Fruit fly (Drosophila melanogaster) whole organism, embryonic: ENCODE results near the gene CG33703.

Experiments
- Adf1 ChIP-seq: fragments of 200-800 bp; sonication (Bioruptor generic); IDR thresholded peaks from 2 replicates; pipeline ENCODE4 v1.3.6; 2022; ENCODE audit warnings: missing biosample characterization, missing genetic modification characterization
- Atf6 ChIP-seq: fragments of 200-800 bp; sonication (Bioruptor generic); IDR thresholded peaks from 2 replicates; pipeline ENCODE4 v1.3.6; 2022; ENCODE audit warnings: missing biosample characterization, missing genetic modification characterization
- CG10959 ChIP-seq: fragments of 200-800 bp; sonication (Bioruptor generic); IDR thresholded peaks from 2 replicates; pipeline ENCODE4 v1.3.6; 2022; ENCODE audit warnings: missing biosample characterization, missing genetic modification characterization
- CG12104 ChIP-seq: fragments of 200-800 bp; sonication (Bioruptor generic); optimal IDR thresholded peaks from 3 replicates; lab custom pipeline; 2016; ENCODE audit warnings: missing biosample characterization, missing genetic modification characterization
- CG12155 ChIP-seq: fragments of 200-800 bp; sonication (Bioruptor generic); optimal IDR thresholded peaks from 3 replicates; lab custom pipeline; 2016; ENCODE audit warnings: missing biosample characterization, missing genetic modification characterization
- CG12299 ChIP-seq: fragments of 200-800 bp; sonication (Bioruptor generic); optimal IDR thresholded peaks from 2 replicates; lab custom pipeline; 2018; ENCODE audit warnings: missing biosample characterization, mild to moderate bottlenecking, missing genetic modification characterization
- CG12942 ChIP-seq: fragments of 200-800 bp; sonication (Bioruptor generic); optimal IDR thresholded peaks from 3 replicates; lab custom pipeline; 2016; ENCODE audit warnings: missing biosample characterization, missing genetic modification characterization
- CG14860 ChIP-seq: fragments of 200-800 bp; sonication (Bioruptor generic); IDR thresholded peaks from 3 replicates; pipeline ENCODE4 v1.3.6; 2022; ENCODE audit warnings: missing biosample characterization, missing genetic modification characterization; ENCODE audit not compliant: partially characterized antibody
- CG1832 ChIP-seq: fragments of 200-800 bp; sonication (Bioruptor generic); optimal IDR thresholded peaks from 2 replicates; lab custom pipeline; 2017; ENCODE audit warnings: missing biosample characterization, mild to moderate bottlenecking, missing genetic modification characterization, inconsistent platforms
- CG18599 ChIP-seq: fragments of 200-800 bp; sonication (Bioruptor generic); optimal IDR thresholded peaks from 3 replicates; lab custom pipeline; 2017; ENCODE audit warnings: missing biosample characterization, missing genetic modification characterization, mild to moderate bottlenecking, moderate library complexity, missing genetic modification reagents
- CG3726 ChIP-seq: fragments of 200-800 bp; sonication (Bioruptor generic); IDR thresholded peaks from 3 replicates; pipeline ENCODE4, ENCODE4 v1.3.6; 2022; ENCODE audit warnings: missing biosample characterization, missing genetic modification characterization
- CG43689 ChIP-seq: fragments of 200-800 bp; sonication (Bioruptor generic); IDR thresholded peaks from 2 replicates; pipeline ENCODE4 v1.3.6; 2022; ENCODE audit warnings: missing biosample characterization, missing genetic modification characterization
- CG6254 ChIP-seq: fragments of 200-800 bp; sonication (Bioruptor generic); optimal IDR thresholded peaks from 3 replicates; lab custom pipeline; 2017; ENCODE audit warnings: mild to moderate bottlenecking, missing biosample characterization, missing genetic modification reagents, missing genetic modification characterization
- CG6765 ChIP-seq: fragments of 200-800 bp; sonication (Bioruptor generic); optimal IDR thresholded peaks from 3 replicates; lab custom pipeline; 2017; ENCODE audit warnings: missing biosample characterization, mild to moderate bottlenecking, missing genetic modification characterization
- CG7839 ChIP-seq: fragments of 200-800 bp; sonication (Bioruptor generic); optimal IDR thresholded peaks from 3 replicates; lab custom pipeline; 2018; ENCODE audit warnings: missing biosample characterization, mild to moderate bottlenecking, missing genetic modification characterization, moderate library complexity
- CG8924 ChIP-seq: fragments of 200-800 bp; optimal IDR thresholded peaks from 3 replicates; lab custom pipeline; 2019; ENCODE audit warnings: missing biosample characterization, mild to moderate bottlenecking, missing genetic modification characterization, moderate library complexity
- Fer1 ChIP-seq: fragments of 200-800 bp; sonication (Bioruptor generic); optimal IDR thresholded peaks from 2 replicates; lab custom pipeline; 2017; ENCODE audit warnings: missing biosample characterization, mild to moderate bottlenecking, missing genetic modification characterization
- GATAe ChIP-seq: fragments of 200-800 bp; sonication (Bioruptor generic); conservative IDR thresholded peaks from 2 replicates; pipeline ENCODE4 v1.3.6; 2022; ENCODE audit warnings: missing biosample characterization, missing genetic modification characterization
- HLH54F ChIP-seq: fragments of 200-800 bp; sonication (Bioruptor generic); optimal IDR thresholded peaks from 3 replicates; lab custom pipeline; 2016; ENCODE audit warnings: missing biosample characterization, missing genetic modification characterization
- Hmr ChIP-seq: fragments of 200-800 bp; sonication (Bioruptor generic); optimal IDR thresholded peaks from 3 replicates; lab custom pipeline; 2017; ENCODE audit warnings: mild to moderate bottlenecking, missing biosample characterization, missing genetic modification reagents, missing genetic modification characterization
- MTF-1 ChIP-seq: fragments of 200-800 bp; sonication (Bioruptor generic); optimal IDR thresholded peaks from 2 replicates; lab custom pipeline; 2018; ENCODE audit warnings: missing biosample characterization, mild to moderate bottlenecking, missing genetic modification characterization, borderline replicate concordance
- Max ChIP-seq: fragments of 200-800 bp; sonication (Bioruptor generic); optimal IDR thresholded peaks from 2 replicates; lab custom pipeline; 2016; ENCODE audit warnings: missing biosample characterization, mild to moderate bottlenecking, missing genetic modification characterization
- Meics ChIP-seq: fragments of 200-800 bp; sonication (Bioruptor generic); optimal IDR thresholded peaks from 2 replicates; lab custom pipeline; 2017; ENCODE audit warnings: missing biosample characterization, mild to moderate bottlenecking, missing genetic modification characterization
- Nf-YA ChIP-seq: fragments of 200-800 bp; sonication (Bioruptor generic); IDR thresholded peaks from 2 replicates; pipeline ENCODE4 v1.3.6; 2022; ENCODE audit warnings: missing biosample characterization, missing genetic modification characterization
- Opbp ChIP-seq: fragments of 200-800 bp; sonication (Bioruptor generic); IDR thresholded peaks from 3 replicates; pipeline ENCODE4 v1.3.6; 2022; ENCODE audit warnings: missing biosample characterization, missing genetic modification characterization; ENCODE audit not compliant: partially characterized antibody
- Optix ChIP-seq: fragments of 200-800 bp; sonication (Bioruptor generic); IDR thresholded peaks from 3 replicates; pipeline ENCODE4 v1.3.6; 2022; ENCODE audit warnings: missing biosample characterization, missing genetic modification characterization
- Poxn ChIP-seq: fragments of 200-800 bp; sonication (Bioruptor generic); IDR thresholded peaks from 2 replicates; pipeline ENCODE4 v1.3.6; 2022; ENCODE audit warnings: missing biosample characterization, missing genetic modification characterization
- Sry-δ ChIP-seq: fragments of 200-800 bp; sonication (Bioruptor generic); optimal IDR thresholded peaks from 2 replicates; lab custom pipeline; 2016; ENCODE audit warnings: missing biosample characterization, missing genetic modification characterization
- Vsx1 ChIP-seq: fragments of 200-800 bp; sonication (Bioruptor generic); optimal IDR thresholded peaks from 2 replicates; lab custom pipeline; 2017; ENCODE audit warnings: missing biosample characterization, mild to moderate bottlenecking, missing genetic modification characterization, missing genetic modification reagents
- YL-1 ChIP-seq: fragments of 200-800 bp; sonication (Bioruptor generic); optimal IDR thresholded peaks from 3 replicates; lab custom pipeline; 2017; ENCODE audit warnings: missing biosample characterization, mild to moderate bottlenecking, missing genetic modification characterization
- cg ChIP-seq: fragments of 200-800 bp; sonication (Bioruptor generic); optimal IDR thresholded peaks from 3 replicates; lab custom pipeline; 2019; ENCODE audit warnings: missing biosample characterization, mild to moderate bottlenecking, missing genetic modification characterization, moderate library complexity
- chinmo ChIP-seq: fragments of 200-800 bp; sonication (Bioruptor generic); IDR thresholded peaks from 4 replicates; pipeline ENCODE4 v1.3.6; 2022; ENCODE audit warnings: missing biosample characterization, missing genetic modification characterization; ENCODE audit not compliant: partially characterized antibody
- dan ChIP-seq: fragments of 200-800 bp; sonication (Bioruptor generic); IDR thresholded peaks from 2 replicates; pipeline ENCODE4 v1.3.6; 2022; ENCODE audit warnings: missing biosample characterization, missing genetic modification characterization
- fd102C ChIP-seq: fragments of 200-800 bp; sonication (Bioruptor generic); optimal IDR thresholded peaks from 2 replicates; lab custom pipeline; 2018; ENCODE audit warnings: missing biosample characterization, mild to moderate bottlenecking, missing genetic modification characterization, moderate library complexity
- fd3F ChIP-seq: fragments of 200-800 bp; sonication (Bioruptor generic); optimal IDR thresholded peaks from 2 replicates; lab custom pipeline; 2018; ENCODE audit warnings: missing biosample characterization, mild to moderate bottlenecking, missing genetic modification characterization, moderate library complexity
- ftz-f1 ChIP-seq: fragments of 200-800 bp; sonication (Bioruptor generic); optimal IDR thresholded peaks from 2 replicates; lab custom pipeline; 2016; ENCODE audit warnings: missing biosample characterization, missing genetic modification characterization
- grn ChIP-seq: fragments of 200-800 bp; sonication (Bioruptor generic); optimal IDR thresholded peaks from 3 replicates; lab custom pipeline; 2017; ENCODE audit warnings: missing biosample characterization, missing genetic modification characterization
- kah ChIP-seq: fragments of 200-800 bp; sonication (Bioruptor generic); optimal IDR thresholded peaks from 2 replicates; lab custom pipeline; 2018; ENCODE audit warnings: missing biosample characterization, mild to moderate bottlenecking, missing genetic modification characterization
- maf-S ChIP-seq: fragments of 200-800 bp; sonication (Bioruptor generic); optimal IDR thresholded peaks from 2 replicates; lab custom pipeline; 2016; ENCODE audit warnings: missing biosample characterization, missing genetic modification characterization
- mirr ChIP-seq: fragments of 200-800 bp; sonication (Bioruptor generic); optimal IDR thresholded peaks from 3 replicates; lab custom pipeline; 2018; ENCODE audit warnings: missing biosample characterization, mild to moderate bottlenecking, missing genetic modification characterization
- nerfin-1 ChIP-seq: fragments of 200-800 bp; sonication (Bioruptor generic); optimal IDR thresholded peaks from 3 replicates; lab custom pipeline; 2019; ENCODE audit warnings: missing biosample characterization, mild to moderate bottlenecking, missing genetic modification characterization, moderate library complexity
- sens ChIP-seq: fragments of 200-800 bp; sonication (Bioruptor generic); peaks from one replicate; lab custom pipeline; 2016; ENCODE audit warnings: missing biosample characterization, missing genetic modification characterization
- slou ChIP-seq: fragments of 200-800 bp; sonication (Bioruptor generic); optimal IDR thresholded peaks from 3 replicates; lab custom pipeline; 2016; ENCODE audit warnings: missing biosample characterization, missing genetic modification characterization
- so ChIP-seq: fragments of 200-800 bp; sonication (Bioruptor generic); IDR thresholded peaks from 3 replicates; pipeline ENCODE4 v1.3.6; 2022; ENCODE audit warnings: missing biosample characterization, missing genetic modification characterization
- tup ChIP-seq: fragments of 200-800 bp; sonication (Bioruptor generic); optimal IDR thresholded peaks from 2 replicates; lab custom pipeline; 2016; ENCODE audit warnings: missing biosample characterization, mild to moderate bottlenecking, missing genetic modification characterization, moderate library complexity

The CG33703 gene

dm6 chr3L:9511287-9512256 is 888 bp downstream of the CG33703 start, which contains the start of gene RpS9 (continued):
- no peak for TF ChIP-seq dan (GFP tag; lab: Robert Waterston, UW)
- no peak for TF ChIP-seq CG12299 (tag; lab: Kevin White, UChicago)
- TF ChIP-seq grn (GFP tag; lab: Kevin White, UChicago) = no peak
- TF ChIP-seq tup = no peak
- no peak for TF ChIP-seq slou (GFP tag; lab: Kevin White, UChicago)
- no peak for TF ChIP-seq fd3F (GFP tag; lab: Kevin White, UChicago)
- TF ChIP-seq CG6765 (GFP tag; lab: Kevin White, UChicago) = peak; percentile 61
- TF ChIP-seq kah (GFP tag; lab: Kevin White, UChicago) = no peak
- no peak for TF ChIP-seq cg (GFP tag; lab: Kevin White, UChicago)
- TF ChIP-seq HLH54F = no peak
- no peak for TF ChIP-seq Sry-δ
- no peak for TF ChIP-seq ftz-f1 (GFP tag; lab: Kevin White, UChicago)
- no peak for TF ChIP-seq Poxn (GFP tag; lab: Robert Waterston, UW)
- no peak for TF ChIP-seq CG12942 (GFP tag; lab: Kevin White, UChicago)
- TF ChIP-seq CG6254 (GFP tag; lab: Kevin White, UChicago) = no peak
- no peak for TF ChIP-seq CG43689 (GFP tag; lab: Robert Waterston, UW)
- no peak for TF ChIP-seq Optix (GFP tag; lab: Robert Waterston, UW)
- TF ChIP-seq CG3726 = no peak
- TF ChIP-seq Meics (GFP tag; lab: Kevin White, UChicago) = peak; percentile 24

dm6 chr3L:9509037-9509830 is 3.2 kb downstream of the CG33703 start, which contains the start of gene CG3408:
Gene CG3408 (minus strand): TSS chr3L:9509583.
- TF ChIP-seq CG18599 (GFP tag; lab: Kevin White, UChicago) = peak; percentile 39
- TF ChIP-seq nerfin-1 (tag; lab: Kevin White, UChicago) = peak; percentile 50
- peak; percentile 95 for TF ChIP-seq CG12155
- TF ChIP-seq Atf6 = 0 out of 2 replicates have a peak, but pooled peaks have one; percentile 6
- TF ChIP-seq chinmo (GFP tag; lab: Robert Waterston, UW) = peak; percentile 77; the same call in 1 of the 4 replicates
- no peak for TF ChIP-seq MTF-1 (GFP tag; lab: Kevin White, UChicago)
- no peak for TF ChIP-seq maf-S (GFP tag; lab: Kevin White, UChicago)
- TF ChIP-seq CG1832 (GFP tag; lab: Kevin White, UChicago) = peak; percentile 82
- TF ChIP-seq Nf-YA (GFP tag; lab: Robert Waterston, UW) = no peak
- peak; percentile 43 for TF ChIP-seq CG8924
- TF ChIP-seq mirr (GFP tag; lab: Kevin White, UChicago) = peak; percentile 55
- no peak for TF ChIP-seq Fer1
- peak; percentile 7 for TF ChIP-seq CG12104 (GFP tag; lab: Kevin White, UChicago)
- 0 out of 3 replicates have a peak, but pooled peaks have one; percentile 7 for TF ChIP-seq Opbp (GFP tag; lab: Robert Waterston, UW)
- peak; percentile 86 for TF ChIP-seq Vsx1 (GFP tag; lab: Kevin White, UChicago)
- peak; percentile 60 for TF ChIP-seq YL-1 (GFP tag; lab: Kevin White, UChicago)
- TF ChIP-seq Adf1 = peak; percentile 21; the same call in 1 of the 2 replicates
- no peak for TF ChIP-seq CG6254 (GFP tag; lab: Kevin White, UChicago)
- TF ChIP-seq fd102C (GFP tag; lab: Kevin White, UChicago) = peak; percentile 36
- peak; percentile 23; the same call in 1 of the 2 replicates for TF ChIP-seq GATAe (GFP tag; lab: Robert Waterston, UW)
- TF ChIP-seq CG14860 = peak; percentile 46; the same call in 1 of the 3 replicates
- no peak for TF ChIP-seq tup
- TF ChIP-seq Max (GFP tag; lab: Kevin White, UChicago) = peak; percentile 38
- TF ChIP-seq sens = peak; percentile 84
- peak; percentile 26 for TF ChIP-seq CG7839
- TF ChIP-seq CG10959 = peak; percentile 74; the same call in 1 of the 2 replicates
- TF ChIP-seq Hmr = peak; percentile 48
- 0 out of 3 replicates have a peak, but pooled peaks have one; percentile 11 for TF ChIP-seq so (GFP tag; lab: Robert Waterston, UW)
